Worm (Caenorhabditis elegans) whole organism, mixed stage, embryonic: ENCODE measurements around the gene gfat-1.
A peak's percentile ranks its signal among the peaks of the same experiment; 100 is the strongest.

ENCODE experiments used
- M03D4.4 ChIP-seq: sonication (generic microtip); optimal IDR thresholded peaks from 2 replicates; lab custom pipeline; 2017; ENCODE audit warnings: mild to moderate bottlenecking, missing genetic modification characterization, missing compliant biosample characterization
- bed-3 ChIP-seq: fragments of 200-800 bp; sonication (Bioruptor generic); optimal IDR thresholded peaks from 3 replicates; lab custom pipeline; 2018; ENCODE audit warnings: mild to moderate bottlenecking, missing genetic modification characterization, moderate library complexity, missing compliant biosample characterization
- blmp-1 ChIP-seq: fragments of 150-350 bp; optimal IDR thresholded peaks from 2 replicates; lab custom pipeline; 2014; ENCODE audit warnings: missing biosample characterization, missing genetic modification characterization
- ceh-39 ChIP-seq: fragments of 150-350 bp; optimal IDR thresholded peaks from 2 replicates; lab custom pipeline; 2014; ENCODE audit warnings: missing biosample characterization, missing genetic modification characterization
- ceh-43 ChIP-seq: fragments of 200-800 bp; sonication (Bioruptor generic); optimal IDR thresholded peaks from 2 replicates; lab custom pipeline; 2018; ENCODE audit warnings: mild to moderate bottlenecking, missing genetic modification characterization, moderate library complexity, missing compliant biosample characterization
- ceh-83 ChIP-seq: fragments of 200-800 bp; sonication (Bioruptor generic); optimal IDR thresholded peaks from 2 replicates; lab custom pipeline; 2018; ENCODE audit warnings: mild to moderate bottlenecking, missing genetic modification characterization, missing compliant biosample characterization
- ces-1 ChIP-seq: fragments of 150-350 bp; optimal IDR thresholded peaks from 2 replicates; lab custom pipeline; 2014; ENCODE audit warnings: missing biosample characterization, missing genetic modification reagents, missing genetic modification characterization
- cnd-1 ChIP-seq: fragments of 200-800 bp; sonication (Bioruptor generic); optimal IDR thresholded peaks from 2 replicates; lab custom pipeline; 2018; ENCODE audit warnings: mild to moderate bottlenecking, missing genetic modification characterization, missing compliant biosample characterization
- drap-1 ChIP-seq: fragments of 200-800 bp; sonication (Bioruptor generic); optimal IDR thresholded peaks from 3 replicates; lab custom pipeline; 2018; ENCODE audit warnings: mild to moderate bottlenecking, missing genetic modification characterization, missing compliant biosample characterization
- elt-1 ChIP-seq: sonication (generic microtip); optimal IDR thresholded peaks from 2 replicates; lab custom pipeline; 2017; ENCODE audit warnings: missing genetic modification characterization, mild to moderate bottlenecking, missing compliant biosample characterization, antibody characterized with exemption, moderate library complexity, borderline replicate concordance; ENCODE audit not compliant: insufficient read depth
- elt-3 ChIP-seq: fragments of 150-350 bp; optimal IDR thresholded peaks from 2 replicates; lab custom pipeline; 2014; ENCODE audit warnings: missing biosample characterization, missing genetic modification characterization
- flh-1 ChIP-seq: fragments of 200-800 bp; sonication (Bioruptor generic); optimal IDR thresholded peaks from 2 replicates; lab custom pipeline; 2018; ENCODE audit warnings: mild to moderate bottlenecking, missing genetic modification characterization, moderate library complexity, missing compliant biosample characterization
- lin-13 ChIP-seq: fragments of 150-350 bp; optimal IDR thresholded peaks from 2 replicates; lab custom pipeline; 2014; ENCODE audit warnings: missing biosample characterization, missing genetic modification characterization
- lin-32 ChIP-seq: fragments of 200-800 bp; sonication (Bioruptor generic); optimal IDR thresholded peaks from 2 replicates; lab custom pipeline; 2018; ENCODE audit warnings: mild to moderate bottlenecking, missing genetic modification characterization, missing compliant biosample characterization
- lsy-2 ChIP-seq: fragments of 150-350 bp; optimal IDR thresholded peaks from 2 replicates; lab custom pipeline; 2014; ENCODE audit warnings: missing biosample characterization, missing genetic modification characterization
- mep-1 ChIP-seq: fragments of 150-350 bp; optimal IDR thresholded peaks from 2 replicates; lab custom pipeline; 2017; ENCODE audit warnings: missing biosample characterization, missing genetic modification reagents, missing genetic modification characterization, inconsistent platforms
- mls-2 ChIP-seq: sonication (generic microtip); optimal IDR thresholded peaks from 2 replicates; lab custom pipeline; 2016; ENCODE audit warnings: mild to moderate bottlenecking, missing genetic modification characterization, moderate library complexity, missing compliant biosample characterization
- nhr-12 ChIP-seq: fragments of 150-350 bp; optimal IDR thresholded peaks from 2 replicates; lab custom pipeline; 2014; ENCODE audit warnings: missing biosample characterization, missing genetic modification characterization
- nhr-2 ChIP-seq: fragments of 150-350 bp; optimal IDR thresholded peaks from 2 replicates; lab custom pipeline; 2014; ENCODE audit warnings: missing biosample characterization, missing genetic modification characterization
- nhr-237 ChIP-seq: fragments of 150-350 bp; optimal IDR thresholded peaks from 2 replicates; lab custom pipeline; 2014; ENCODE audit warnings: missing biosample characterization, missing genetic modification characterization
- nhr-28 ChIP-seq: fragments of 150-350 bp; optimal IDR thresholded peaks from 2 replicates; lab custom pipeline; 2014; ENCODE audit warnings: missing biosample characterization, missing genetic modification characterization
- nhr-76 ChIP-seq: sonication (generic microtip); optimal IDR thresholded peaks from 2 replicates; lab custom pipeline; 2017; ENCODE audit warnings: missing biosample characterization, missing genetic modification characterization
- pha-4 ChIP-seq: fragments of 150-350 bp; optimal IDR thresholded peaks from 2 replicates; lab custom pipeline; 2018; ENCODE audit warnings: missing biosample characterization, missing genetic modification reagents, missing genetic modification characterization
- sem-2 ChIP-seq: fragments of 200-800 bp; sonication (Bioruptor generic); optimal IDR thresholded peaks from 2 replicates; lab custom pipeline; 2018; ENCODE audit warnings: mild to moderate bottlenecking, missing genetic modification characterization, missing compliant biosample characterization
- snpc-4 ChIP-seq: fragments of 150-350 bp; optimal IDR thresholded peaks from 2 replicates; lab custom pipeline; 2014; ENCODE audit warnings: missing biosample characterization, missing genetic modification characterization
- sptf-1 ChIP-seq: sonication (generic microtip); optimal IDR thresholded peaks from 2 replicates; lab custom pipeline; 2017; ENCODE audit warnings: mild to moderate bottlenecking, missing genetic modification characterization, moderate library complexity, missing compliant biosample characterization
- unc-120 ChIP-seq: sonication (generic microtip); optimal IDR thresholded peaks from 2 replicates; lab custom pipeline; 2017; ENCODE audit warnings: missing genetic modification characterization, missing compliant biosample characterization; ENCODE audit not compliant: poor library complexity, severe bottlenecking
- unc-39 ChIP-seq: fragments of 150-350 bp; optimal IDR thresholded peaks from 2 replicates; lab custom pipeline; 2014; ENCODE audit warnings: missing biosample characterization, missing genetic modification characterization
- unc-62 ChIP-seq: fragments of 150-350 bp; optimal IDR thresholded peaks from 2 replicates; lab custom pipeline; 2014; ENCODE audit warnings: missing biosample characterization, missing genetic modification reagents, missing genetic modification characterization
- zip-8 ChIP-seq: fragments of 150-350 bp; optimal IDR thresholded peaks from 2 replicates; lab custom pipeline; 2014; ENCODE audit warnings: missing biosample characterization, missing genetic modification characterization
- ztf-11 ChIP-seq: fragments of 150-350 bp; optimal IDR thresholded peaks from 2 replicates; lab custom pipeline; 2014; ENCODE audit warnings: missing biosample characterization, missing genetic modification characterization

Gene gfat-1

DNA sequence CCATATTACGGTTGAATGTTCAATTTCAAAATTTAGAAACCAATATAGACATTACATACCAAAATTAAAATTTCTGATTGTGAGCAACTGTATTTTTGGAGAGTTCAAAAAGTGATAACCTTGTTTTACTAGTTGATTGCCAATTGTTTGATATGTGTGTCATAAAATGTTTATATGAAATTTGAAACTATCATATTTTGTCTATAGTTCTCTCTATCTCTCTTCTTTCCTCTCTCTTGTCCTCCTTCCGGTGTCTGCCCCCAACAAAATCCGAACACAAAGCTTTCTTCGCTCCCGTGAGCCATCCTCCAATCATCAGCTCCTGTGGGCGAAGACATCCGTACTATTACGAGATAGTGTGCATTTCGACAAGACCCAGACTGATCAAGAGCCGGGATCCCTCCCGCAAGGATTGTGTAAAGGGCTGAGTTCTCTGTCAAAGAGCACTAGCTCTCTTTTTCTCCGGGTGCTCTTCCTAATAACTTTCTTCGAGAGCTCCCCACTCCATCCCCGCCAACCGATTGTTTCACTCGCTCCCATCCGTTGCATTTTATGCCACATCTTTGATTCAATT is 7.3 kb upstream of the gfat-1 start:
- TF ChIP-seq elt-3 (tag; lab: Kevin White, UChicago): no peak
- TF ChIP-seq ceh-39 (tag; lab: Kevin White, UChicago): no peak
- no peak for TF ChIP-seq blmp-1
- TF ChIP-seq unc-120 (tag; lab: Kevin White, UChicago): peak; percentile 37
- peak; percentile 4 for TF ChIP-seq unc-62
- TF ChIP-seq, all 35 proteins: peak for 2

DNA sequence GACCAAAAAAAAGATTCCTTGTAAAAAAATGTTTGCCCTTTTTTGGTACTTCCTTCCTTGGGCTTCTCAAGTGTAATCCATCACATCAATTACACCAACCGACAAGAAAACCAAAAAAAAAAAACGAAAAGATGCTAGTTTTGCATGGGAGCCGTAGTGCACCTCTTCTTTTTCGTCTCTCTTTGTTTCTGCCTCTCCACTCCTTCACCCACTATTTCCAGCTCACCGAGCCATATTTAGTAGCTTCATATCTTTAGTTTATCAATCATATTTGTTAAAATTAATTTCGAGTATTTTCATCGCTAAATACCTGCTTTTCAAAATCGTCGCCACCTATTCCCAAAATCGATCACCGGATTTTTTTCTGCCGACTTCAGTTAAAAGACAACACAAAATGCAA is 5.5 kb upstream of the gfat-1 start, which contains the start of gene F07A11.4:
F07A11.4 (plus strand) TSS at position 301 of the 400 bp plus-strand sequence.
- TF ChIP-seq pha-4 (no peak), unc-120 (tag; lab: Kevin White, UChicago) (peak; percentile 12)
- TF ChIP-seq, all 35 proteins: peak for 1

DNA sequence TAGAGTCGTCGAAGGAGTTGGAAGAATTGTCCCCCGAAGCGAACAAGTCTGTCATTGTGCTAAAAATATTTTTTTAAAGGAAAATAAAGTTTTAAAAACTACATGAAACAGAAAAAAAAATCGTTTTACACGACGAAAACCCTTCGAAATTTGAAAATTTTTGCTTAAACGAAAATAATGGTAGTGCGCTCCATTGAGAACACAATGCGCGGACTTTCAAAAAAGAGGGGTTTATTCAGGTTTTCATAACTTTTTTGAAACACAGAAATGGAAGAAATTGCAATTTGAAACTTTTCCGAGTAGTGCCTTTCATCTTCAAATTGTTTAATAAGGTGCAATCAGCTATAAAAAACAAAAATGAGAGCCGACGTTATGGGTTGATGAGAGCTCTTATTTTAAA is 4.5 kb upstream of the gfat-1 start, which contains the start of gene npp-5:
npp-5 (minus strand) TSS at position 59 of the 400 bp plus-strand sequence.
- TF ChIP-seq lin-32 (GFP tag; lab: Kevin White, UChicago): no peak
- TF ChIP-seq ceh-83 (GFP tag; lab: Kevin White, UChicago): no peak
- TF ChIP-seq zip-8 (tag; lab: Kevin White, UChicago): no peak
- TF ChIP-seq snpc-4: no peak
- TF ChIP-seq unc-120 (tag; lab: Kevin White, UChicago): no peak
- TF ChIP-seq nhr-237: no peak
- peak; percentile 27 for TF ChIP-seq lsy-2 (tag; lab: Kevin White, UChicago)
- TF ChIP-seq elt-1 (tag; lab: Kevin White, UChicago): no peak
- no peak for TF ChIP-seq nhr-28 (tag; lab: Kevin White, UChicago)

DNA sequence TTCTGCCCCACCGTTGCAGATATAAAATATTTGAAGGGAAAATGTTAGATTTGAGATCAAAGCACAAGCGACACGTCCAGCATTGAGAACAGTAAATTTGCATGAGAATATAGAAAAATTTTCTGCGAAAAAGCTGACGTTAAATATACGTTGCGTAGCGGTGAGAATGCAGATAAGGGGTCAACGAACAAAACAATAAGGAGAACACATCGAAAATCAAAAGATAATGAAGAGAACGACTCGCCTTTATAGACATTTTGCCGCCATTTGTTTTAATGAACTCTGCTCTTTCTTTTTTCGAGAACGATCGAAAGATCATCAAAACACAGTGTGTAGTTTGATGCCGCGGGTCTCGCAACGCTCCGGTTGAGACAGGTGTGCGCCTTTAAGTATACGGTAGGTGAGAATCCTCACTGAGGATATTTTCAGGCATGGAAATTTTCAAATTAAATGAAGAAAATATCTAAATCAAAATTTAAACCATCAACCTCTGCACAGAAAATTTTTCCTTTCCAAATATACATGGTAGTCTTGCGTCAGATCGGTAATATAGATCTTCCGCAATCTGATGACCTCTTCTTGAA is 1.0 kb upstream of the gfat-1 start:
- TF ChIP-seq mls-2 (tag; lab: Kevin White, UChicago): no peak
- no peak for TF ChIP-seq flh-1 (GFP tag; lab: Kevin White, UChicago)
- no peak for TF ChIP-seq M03D4.4 (tag; lab: Kevin White, UChicago)
- TF ChIP-seq ces-1 (GFP tag; lab: Kevin White, UChicago): no peak
- no peak for TF ChIP-seq lin-13
- TF ChIP-seq cnd-1: no peak
- no peak for TF ChIP-seq lsy-2 (tag; lab: Kevin White, UChicago)
- no peak for TF ChIP-seq nhr-28 (tag; lab: Kevin White, UChicago)
- TF ChIP-seq bed-3: no peak
- no peak for TF ChIP-seq ztf-11
- TF ChIP-seq sptf-1: no peak
- no peak for TF ChIP-seq unc-62
- TF ChIP-seq elt-1 (tag; lab: Kevin White, UChicago): no peak
- TF ChIP-seq ceh-83 (GFP tag; lab: Kevin White, UChicago): no peak
- TF ChIP-seq, all 35 proteins: peak for 0

DNA sequence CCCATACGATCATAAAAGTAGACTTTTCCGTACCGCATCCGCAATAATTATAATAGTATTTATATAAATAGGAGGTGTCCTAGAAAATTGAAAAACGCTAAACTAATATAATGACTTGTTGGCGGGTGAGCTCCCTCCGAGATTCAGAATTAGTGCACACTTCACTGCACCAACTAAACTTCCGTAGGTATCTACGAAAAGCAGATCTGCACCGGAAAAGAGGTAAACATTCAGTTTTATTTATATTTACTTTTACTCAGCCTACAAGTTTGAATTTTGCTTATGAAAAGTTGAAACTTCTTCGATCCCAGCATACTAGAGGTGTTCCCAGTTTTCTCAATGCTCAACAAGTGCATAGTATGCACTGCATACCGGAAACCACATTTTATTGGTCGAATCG is 3.2 kb downstream of the gfat-1 start, which contains the start of gene F07A11.1:
F07A11.1 (minus strand) TSS at position 101 of the 400 bp plus-strand sequence.
- TF ChIP-seq nhr-76: no peak
- TF ChIP-seq ceh-83 (GFP tag; lab: Kevin White, UChicago): no peak
- TF ChIP-seq snpc-4: no peak
- no peak for TF ChIP-seq lin-32 (GFP tag; lab: Kevin White, UChicago)
- TF ChIP-seq ceh-39 (tag; lab: Kevin White, UChicago): no peak
- TF ChIP-seq sem-2 (GFP tag; lab: Kevin White, UChicago): no peak
- no peak for TF ChIP-seq pha-4
- no peak for TF ChIP-seq ceh-43 (GFP tag; lab: Kevin White, UChicago)
- no peak for TF ChIP-seq flh-1 (GFP tag; lab: Kevin White, UChicago)
- TF ChIP-seq mls-2 (tag; lab: Kevin White, UChicago): no peak
- no peak for TF ChIP-seq drap-1 (GFP tag; lab: Kevin White, UChicago)
- TF ChIP-seq unc-120 (tag; lab: Kevin White, UChicago): no peak
- no peak for TF ChIP-seq zip-8 (tag; lab: Kevin White, UChicago)

DNA sequence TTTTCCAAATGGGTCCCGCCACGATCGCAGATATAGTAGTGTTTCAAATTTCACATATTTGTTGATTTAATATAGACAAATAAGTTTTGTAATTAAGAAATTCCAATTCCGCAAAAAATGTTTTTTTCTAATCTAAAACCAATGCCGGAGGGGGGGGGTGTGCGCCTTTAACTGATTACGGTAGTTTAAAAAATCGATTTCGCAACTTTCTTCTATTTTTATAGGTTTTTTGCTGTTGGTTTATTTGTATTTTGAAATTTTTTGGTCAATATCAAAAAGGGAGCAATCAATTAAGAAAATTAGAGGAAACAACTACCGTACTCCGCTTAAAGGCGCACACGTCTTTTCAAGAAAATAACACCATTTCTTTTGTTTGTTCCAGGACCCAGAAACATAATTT is 3.7 kb downstream of the gfat-1 start:
- TF ChIP-seq cnd-1: no peak
- no peak for TF ChIP-seq drap-1 (GFP tag; lab: Kevin White, UChicago)
- TF ChIP-seq pha-4: no peak
- no peak for TF ChIP-seq blmp-1
- no peak for TF ChIP-seq nhr-2 (tag; lab: Kevin White, UChicago)
- no peak for TF ChIP-seq ceh-43 (GFP tag; lab: Kevin White, UChicago)
- TF ChIP-seq unc-39 (tag; lab: Kevin White, UChicago): no peak
- no peak for TF ChIP-seq snpc-4
- TF ChIP-seq mep-1 (tag; lab: Kevin White, UChicago): no peak
- no peak for TF ChIP-seq elt-1 (tag; lab: Kevin White, UChicago)
- TF ChIP-seq nhr-237: no peak
- TF ChIP-seq nhr-12 (tag; lab: Kevin White, UChicago): no peak
- TF ChIP-seq bed-3: no peak
- TF ChIP-seq zip-8 (tag; lab: Kevin White, UChicago): no peak
